Worm (Caenorhabditis elegans): ENCODE results near the gene F36H12.17.
"Not testable (repeated sequence)": the region's sequence is repeated elsewhere in the genome, so short reads cannot be mapped to it uniquely, and the experiment has no call there.

F36H12.17 gene

ce11 chrIV:5297436-5298012 is 19.9 kb upstream of the F36H12.17 start, which contains the start of the genes ZK354.6 and msp-113:
Gene ZK354.6, minus strand, starts transcription at chrIV:5297536.
Gene msp-113, plus strand, starts transcription at chrIV:5297962.
- no peak for TF ChIP-seq nhr-67 (tag; optimal IDR thresholded peaks at IDR 0.05)
- TF ChIP-seq lin-15B (tag; optimal IDR thresholded peaks at IDR 0.05), result no peak
- TF ChIP-seq pha-4 (tag; optimal IDR thresholded peaks at IDR 0.05), result no peak
- no peak for TF ChIP-seq ceh-16 (tag; optimal IDR thresholded peaks at IDR 0.05)

ce11 chrIV:5295240-5295639 is 17.6 kb upstream of the F36H12.17 start, which contains the start of gene msp-51:
Gene msp-51, minus strand, starts transcription at chrIV:5295340.
- TF ChIP-seq aly-2 (tag; optimal IDR thresholded peaks at IDR 0.05); hmg-11 (tag; optimal IDR thresholded peaks at IDR 0.05); nhr-43 (tag; optimal IDR thresholded peaks at IDR 0.05; ENCODE audit: poor library complexity, severe bottlenecking): not testable (repeated sequence)

ce11 chrIV:5294467-5294866 is 16.8 kb upstream of the F36H12.17 start:
- TF ChIP-seq egl-5 (tag; optimal IDR thresholded peaks at IDR 0.05), result no peak
- TF ChIP-seq skn-1 (tag; optimal IDR thresholded peaks at IDR 0.05), result no peak
- TF ChIP-seq fkh-10 (GFP tag; optimal IDR thresholded peaks at IDR 0.05), result no peak
- no peak for TF ChIP-seq fos-1 (tag; optimal IDR thresholded peaks at IDR 0.05)
- TF ChIP-seq lsy-12 (tag; optimal IDR thresholded peaks at IDR 0.05), result no peak
- no peak for TF ChIP-seq unc-62 (GFP tag; optimal IDR thresholded peaks at IDR 0.05)
- TF ChIP-seq ztf-4 (tag; optimal IDR thresholded peaks at IDR 0.05), result no peak
- TF ChIP-seq lin-39 (tag; optimal IDR thresholded peaks at IDR 0.05), result no peak
- no peak for TF ChIP-seq pha-4 (tag; optimal IDR thresholded peaks at IDR 0.05)
- no peak for TF ChIP-seq aly-2 (tag; optimal IDR thresholded peaks at IDR 0.05)
- no peak for TF ChIP-seq eor-1 (tag; optimal IDR thresholded peaks at IDR 0.05)
- TF ChIP-seq tbx-2 (tag; optimal IDR thresholded peaks at IDR 0.05), result no peak
- TF ChIP-seq elt-1 (tag; optimal IDR thresholded peaks at IDR 0.05), result no peak
- TF ChIP-seq unc-39 (tag; optimal IDR thresholded peaks at IDR 0.05), result no peak
- no peak for TF ChIP-seq snpc-4 (tag; optimal IDR thresholded peaks at IDR 0.05)
- no peak for TF ChIP-seq nfya-1 (tag; optimal IDR thresholded peaks at IDR 0.05; ENCODE audit: insufficient read depth)

ce11 chrIV:5291207-5291606 is 13.6 kb upstream of the F36H12.17 start:
- TF ChIP-seq hmg-11 (tag; optimal IDR thresholded peaks at IDR 0.05), result no peak
- no peak for TF ChIP-seq ceh-9 (tag; optimal IDR thresholded peaks at IDR 0.05)
- TF ChIP-seq unc-62 (GFP tag; optimal IDR thresholded peaks at IDR 0.05), result no peak
- no peak for TF ChIP-seq ZK546.5 (tag; optimal IDR thresholded peaks at IDR 0.05)
- TF ChIP-seq jun-1 (tag; optimal IDR thresholded peaks at IDR 0.05), result no peak
- no peak for TF ChIP-seq eor-1 (tag; optimal IDR thresholded peaks at IDR 0.05)
- no peak for TF ChIP-seq ztf-4 (tag; optimal IDR thresholded peaks at IDR 0.05)
- no peak for TF ChIP-seq nhr-43 (tag; optimal IDR thresholded peaks at IDR 0.05; ENCODE audit: poor library complexity, severe bottlenecking)

ce11 chrIV:5290547-5290946 is 12.9 kb upstream of the F36H12.17 start, which contains the start of gene nlp-47:
Gene nlp-47, plus strand, starts transcription at chrIV:5290847.
- TF ChIP-seq ZK546.5 (tag; optimal IDR thresholded peaks at IDR 0.05), result no peak
- no peak for TF ChIP-seq egl-27 (tag; optimal IDR thresholded peaks at IDR 0.05)
- TF ChIP-seq ceh-9 (tag; optimal IDR thresholded peaks at IDR 0.05), result no peak
- no peak for TF ChIP-seq zag-1 (tag; optimal IDR thresholded peaks at IDR 0.05)
- no peak for TF ChIP-seq elt-1 (tag; optimal IDR thresholded peaks at IDR 0.05)
- no peak for TF ChIP-seq nhr-76 (tag; optimal IDR thresholded peaks at IDR 0.05)
- no peak for TF ChIP-seq aly-2 (tag; optimal IDR thresholded peaks at IDR 0.05)
- no peak for TF ChIP-seq snpc-4 (tag; optimal IDR thresholded peaks at IDR 0.05)
- TF ChIP-seq nhr-77 (tag; optimal IDR thresholded peaks at IDR 0.05), result no peak
- TF ChIP-seq sea-2 (GFP tag; optimal IDR thresholded peaks at IDR 0.05), result no peak
- TF ChIP-seq nhr-23 (tag; optimal IDR thresholded peaks at IDR 0.05), result no peak
- no peak for TF ChIP-seq jun-1 (tag; optimal IDR thresholded peaks at IDR 0.05)
- TF ChIP-seq lin-15B (tag; optimal IDR thresholded peaks at IDR 0.05), result no peak
- TF ChIP-seq fos-1 (tag; optimal IDR thresholded peaks at IDR 0.05), result no peak
- TF ChIP-seq elt-3 (tag; optimal IDR thresholded peaks at IDR 0.05), result no peak

- no peak for TF ChIP-seq nhr-237 (tag; optimal IDR thresholded peaks at IDR 0.05)
- TF ChIP-seq ztf-11 (tag; optimal IDR thresholded peaks at IDR 0.05), result no peak
- TF ChIP-seq nhr-23 (tag; optimal IDR thresholded peaks at IDR 0.05), result no peak
- TF ChIP-seq unc-39 (tag; optimal IDR thresholded peaks at IDR 0.05), result no peak
- no peak for TF ChIP-seq ceh-9 (tag; optimal IDR thresholded peaks at IDR 0.05)
- no peak for TF ChIP-seq daf-12 (tag; optimal IDR thresholded peaks at IDR 0.05)
- TF ChIP-seq jun-1 (tag; optimal IDR thresholded peaks at IDR 0.05), result no peak
- no peak for TF ChIP-seq sea-2 (GFP tag; optimal IDR thresholded peaks at IDR 0.05)
- TF ChIP-seq lsy-12 (tag; optimal IDR thresholded peaks at IDR 0.05), result no peak
- TF ChIP-seq skn-1 (tag; optimal IDR thresholded peaks at IDR 0.05), result no peak
- TF ChIP-seq zag-1 (tag; optimal IDR thresholded peaks at IDR 0.05), result no peak
- no peak for TF ChIP-seq ceh-82 (tag; optimal IDR thresholded peaks at IDR 0.05)
- TF ChIP-seq ceh-16 (tag; optimal IDR thresholded peaks at IDR 0.05), result no peak
- no peak for TF ChIP-seq fkh-2 (tag; optimal IDR thresholded peaks at IDR 0.05)
- TF ChIP-seq tbx-2 (tag; optimal IDR thresholded peaks at IDR 0.05), result no peak
- no peak for TF ChIP-seq fos-1 (tag; optimal IDR thresholded peaks at IDR 0.05)
- TF ChIP-seq nhr-12 (tag; optimal IDR thresholded peaks at IDR 0.05), result no peak
Measured at ce11 chrIV:5288932-5289331, 11.3 kb upstream of the F36H12.17 start.
